Fruit fly (Drosophila melanogaster): Measurements from ENCODE around the gene CG5921.

- TF ChIP-seq h (optimal IDR thresholded peaks at IDR 0.05) (no peak), ttk (optimal IDR thresholded peaks at IDR 0.05) (no peak), Myc (optimal IDR thresholded peaks at IDR 0.05) (no peak)
These were observed 15.7 kb downstream of the CG5921 start, which contains the start of gene CG43115 for dm6 chrX:6066316-6066715.
